Worm (Caenorhabditis elegans): ENCODE data around the gene F11C1.9.

The F11C1.9 gene

ce11 chrX:12942296-12942695, 35.1 kb downstream of the F11C1.9 start (continued):
- TF ChIP-seq die-1 (tag; optimal IDR thresholded peaks at IDR 0.05) (peak; percentile 68), F49E8.2 (tag; optimal IDR thresholded peaks at IDR 0.05; ENCODE audit: insufficient read depth) (peak; percentile 21), D2030.7 (GFP tag; IDR thresholded peaks at IDR 0.05) (peak; percentile 34; the same call in 1 of the 2 replicates), tbp1 (GFP tag; optimal IDR thresholded peaks at IDR 0.05) (peak; percentile 90), atf-7 (tag; optimal IDR thresholded peaks at IDR 0.05) (no peak), snpc-4 (GFP tag; optimal IDR thresholded peaks at IDR 0.05) (peak; percentile 43), snpc-4 (tag; optimal IDR thresholded peaks at IDR 0.05) (no peak), cebp-1 (GFP tag; IDR thresholded peaks at IDR 0.05) (peak; percentile 37; the same call in 1 of the 2 replicates), cebp-1 (tag; optimal IDR thresholded peaks at IDR 0.05) (no peak), nfya-1 (tag; optimal IDR thresholded peaks at IDR 0.05; ENCODE audit: borderline replicate concordance, insufficient read depth) (no peak), B0261.1 (tag; optimal IDR thresholded peaks at IDR 0.05) (peak; percentile 70), nhr-27 (tag; optimal IDR thresholded peaks at IDR 0.05) (no peak), snpc-1.3 (tag; optimal IDR thresholded peaks at IDR 0.05; ENCODE audit: insufficient read depth) (peak; percentile 66), ztf-25 (GFP tag; IDR thresholded peaks at IDR 0.05) (peak; percentile 73; the same call in 1 of the 2 replicates), pbrm-1 (GFP tag; IDR thresholded peaks at IDR 0.05) (peak; percentile 68), hmg-20 (GFP tag; IDR thresholded peaks at IDR 0.05) (no peak)

ce11 chrX:12940811-12941210, 36.5 kb downstream of the F11C1.9 start, which contains the start of gene gmap-3:
TSS of gene gmap-3 (minus strand) at chrX:12940958.
- TF ChIP-seq egrh-3 (GFP tag; IDR thresholded peaks at IDR 0.05) (no peak), attf-6 (GFP tag; IDR thresholded peaks at IDR 0.05) (no peak)

ce11 chrX:12937521-12937920, 39.8 kb downstream of the F11C1.9 start:
- no peak for TF ChIP-seq lag-1 (GFP tag; IDR thresholded peaks at IDR 0.05)
- TF ChIP-seq ztf-25 (GFP tag; IDR thresholded peaks at IDR 0.05), result 0 out of 2 replicates have a peak, but pooled peaks have one; percentile 4
- TF ChIP-seq ZK185.1 (tag; optimal IDR thresholded peaks at IDR 0.05; ENCODE audit: poor library complexity, severe bottlenecking), result peak; percentile 26
- no peak for TF ChIP-seq atf-7 (tag; optimal IDR thresholded peaks at IDR 0.05)
- TF ChIP-seq Y67H2A.10 (GFP tag; conservative IDR thresholded peaks at IDR 0.05), result no peak
- no peak for TF ChIP-seq B0019.2 (GFP tag; conservative IDR thresholded peaks at IDR 0.05)
- no peak for TF ChIP-seq ceh-58 (GFP tag; IDR thresholded peaks at IDR 0.05)
- TF ChIP-seq C17E4.6 (GFP tag; IDR thresholded peaks at IDR 0.05), result no peak
- no peak for TF ChIP-seq unc-130 (GFP tag; optimal IDR thresholded peaks at IDR 0.05)
- peak; percentile 87 for TF ChIP-seq lin-26 (GFP tag; IDR thresholded peaks at IDR 0.05)
- TF ChIP-seq ceh-91 (GFP tag; IDR thresholded peaks at IDR 0.05), result no peak
- peak; percentile 30; the same call in 1 of the 2 replicates for TF ChIP-seq D2030.7 (GFP tag; IDR thresholded peaks at IDR 0.05)
- TF ChIP-seq madf-6 (GFP tag; IDR thresholded peaks at IDR 0.05), result peak; percentile 17; the same call in 1 of the 2 replicates
- TF ChIP-seq hmg-1.2 (GFP tag; IDR thresholded peaks at IDR 0.05), result peak; percentile 48
- TF ChIP-seq egl-18 (GFP tag; IDR thresholded peaks at IDR 0.05), result no peak
- no peak for TF ChIP-seq akir-1 (GFP tag; optimal IDR thresholded peaks at IDR 0.05)
- TF ChIP-seq lin-40 (tag; optimal IDR thresholded peaks at IDR 0.05), result no peak
- TF ChIP-seq die-1 (tag; optimal IDR thresholded peaks at IDR 0.05), result peak; percentile 58
- no peak for TF ChIP-seq efl-1 (GFP tag; optimal IDR thresholded peaks at IDR 0.05)
- TF ChIP-seq chd-7 (tag; optimal IDR thresholded peaks at IDR 0.05), result peak; percentile 34
- TF ChIP-seq madf-10 (tag; optimal IDR thresholded peaks at IDR 0.05), result no peak
- no peak for TF ChIP-seq T07F8.4 (tag; optimal IDR thresholded peaks at IDR 0.05)
- no peak for TF ChIP-seq snpc-4 (GFP tag; optimal IDR thresholded peaks at IDR 0.05)
- peak in 1 of 4 experiments; percentile 22 for TF ChIP-seq snpc-4 (tag; optimal IDR thresholded peaks at IDR 0.05)
- TF ChIP-seq rpc-1 (optimal IDR thresholded peaks at IDR 0.05), result peak; percentile 74
- TF ChIP-seq rpc-1 (tag; optimal IDR thresholded peaks at IDR 0.05), result peak; percentile 85
- peak; percentile 71 for TF ChIP-seq B0261.1 (tag; optimal IDR thresholded peaks at IDR 0.05)
- TF ChIP-seq tbp1 (GFP tag; optimal IDR thresholded peaks at IDR 0.05), result peak; percentile 86
- TF ChIP-seq ztf-28 (GFP tag; IDR thresholded peaks at IDR 0.05), result 0 out of 2 replicates have a peak, but pooled peaks have one; percentile 51
- TF ChIP-seq rcor-1 (GFP tag; IDR thresholded peaks at IDR 0.05), result peak; percentile 56; the same call in 1 of the 2 replicates
- TF ChIP-seq mxl-1 (tag; optimal IDR thresholded peaks at IDR 0.05), result no peak
- 0 out of 2 replicates have a peak, but pooled peaks have one; percentile 27 for TF ChIP-seq egl-44 (GFP tag; IDR thresholded peaks at IDR 0.05)
- TF ChIP-seq pha-4 (tag; optimal IDR thresholded peaks at IDR 0.05), result no peak

All from whole organism, young adult.